Worm (Caenorhabditis elegans): Measurements from ENCODE around the gene trr-1.

The trr-1 gene

ce11 chrII:11635745-11636161 lies 40.0 kb downstream of the trr-1 start (continued):
- TF ChIP-seq mes-2 (tag; optimal IDR thresholded peaks at IDR 0.05; ENCODE audit: poor library complexity, severe bottlenecking) (peak; percentile 74), ceh-28 (tag; optimal IDR thresholded peaks at IDR 0.05) (peak; percentile 72), zip-2 (tag; optimal IDR thresholded peaks at IDR 0.05) (no peak), F49E8.2 (tag; optimal IDR thresholded peaks at IDR 0.05; ENCODE audit: borderline replicate concordance) (no peak), ceh-44 (GFP tag; IDR thresholded peaks at IDR 0.05) (no peak), dve-1 (tag; optimal IDR thresholded peaks at IDR 0.05; ENCODE audit: insufficient read depth) (peak; percentile 89), nhr-41 (GFP tag; IDR thresholded peaks at IDR 0.05) (no peak), Y105C5A.15 (GFP tag; IDR thresholded peaks at IDR 0.05) (no peak), lin-13 (GFP tag; optimal IDR thresholded peaks at IDR 0.05) (peak; percentile 81), madf-5 (GFP tag; IDR thresholded peaks at IDR 0.05) (no peak), ama-1 (optimal IDR thresholded peaks at IDR 0.05) (peak; percentile 88), mdl-1 (tag; optimal IDR thresholded peaks at IDR 0.05) (peak; percentile 16 to 92), nhr-111 (GFP tag; optimal IDR thresholded peaks at IDR 0.05) (no peak), pha-4 (GFP tag; IDR thresholded peaks at IDR 0.05) (peak; percentile 74; the same call in 1 of the 2 replicates), pha-4 (tag; optimal IDR thresholded peaks at IDR 0.05) (peak; percentile 97), nhr-10 (tag; optimal IDR thresholded peaks at IDR 0.05) (peak; percentile 25), mxl-3 (GFP tag; optimal IDR thresholded peaks at IDR 0.05) (peak; percentile 78), gei-8 (GFP tag; optimal IDR thresholded peaks at IDR 0.05) (no peak), ZK546.5 (tag; optimal IDR thresholded peaks at IDR 0.05) (no peak), lsy-2 (tag; optimal IDR thresholded peaks at IDR 0.05) (peak; percentile 82 to 83), nhr-6 (tag; optimal IDR thresholded peaks at IDR 0.05) (peak; percentile 96), hlh-11 (tag; optimal IDR thresholded peaks at IDR 0.05) (peak; percentile 95), T26A8.4 (GFP tag; IDR thresholded peaks at IDR 0.05) (peak; percentile 75), unc-39 (tag; optimal IDR thresholded peaks at IDR 0.05) (no peak), ztf-11 (tag; optimal IDR thresholded peaks at IDR 0.05) (no peak), Y48G9A.11 (GFP tag; IDR thresholded peaks at IDR 0.05) (no peak), unc-62 (GFP tag; optimal IDR thresholded peaks at IDR 0.05 in 1 of 2) (peak in 1 of 2 experiments; percentile 100), unc-62 (tag; optimal IDR thresholded peaks at IDR 0.05) (no peak), zag-1 (tag; optimal IDR thresholded peaks at IDR 0.05) (no peak), lin-15B (tag; optimal IDR thresholded peaks at IDR 0.05) (no peak), daf-19 (GFP tag; conservative IDR thresholded peaks at IDR 0.05) (no peak), snpc-4 (tag; optimal IDR thresholded peaks at IDR 0.05) (no peak), hif-1 (tag; optimal IDR thresholded peaks at IDR 0.05) (peak in 1 of 2 experiments; percentile 36), lin-39 (tag; optimal IDR thresholded peaks at IDR 0.05) (no peak), ctbp-1 (GFP tag; IDR thresholded peaks at IDR 0.05) (0 out of 2 replicates have a peak, but pooled peaks have one; percentile 30), attf-4 (tag; optimal IDR thresholded peaks at IDR 0.05) (no peak), Y75B8A.6 (GFP tag; IDR thresholded peaks at IDR 0.05) (0 out of 2 replicates have a peak, but pooled peaks have one; percentile 64), F26F4.8 (GFP tag; conservative IDR thresholded peaks at IDR 0.05) (no peak), set-16 (GFP tag; IDR thresholded peaks at IDR 0.05) (peak; percentile 49), aha-1 (tag) (peak; percentile 96), duxl-1 (tag; optimal IDR thresholded peaks at IDR 0.05; ENCODE audit: poor library complexity) (peak; percentile 56), spr-3 (GFP tag; optimal IDR thresholded peaks at IDR 0.05) (no peak), dmd-6 (GFP tag; IDR thresholded peaks at IDR 0.05) (peak; percentile 85), nhr-102 (tag; optimal IDR thresholded peaks at IDR 0.05) (peak; percentile 51), Y5F2A.4 (GFP tag; optimal IDR thresholded peaks at IDR 0.05) (no peak), lir-3 (tag; optimal IDR thresholded peaks at IDR 0.05) (no peak), zfp-3 (GFP tag; conservative IDR thresholded peaks at IDR 0.05) (no peak), nhr-77 (tag; optimal IDR thresholded peaks at IDR 0.05) (peak; percentile 90), ceh-62 (tag; optimal IDR thresholded peaks at IDR 0.05) (no peak), hlh-30 (tag; optimal IDR thresholded peaks at IDR 0.05; ENCODE audit: insufficient read depth) (peak; percentile 76), spr-1 (tag; optimal IDR thresholded peaks at IDR 0.05) (peak; percentile 49), lim-7 (GFP tag; IDR thresholded peaks at IDR 0.05) (0 out of 2 replicates have a peak, but pooled peaks have one; percentile 4)

All from whole organism, L4 larva.